Worm (Caenorhabditis elegans) whole organism, L1 larva: ENCODE results near the gene ncam-1.

Experiments used
- C16A3.4 ChIP-seq: fragments of 150-350 bp; optimal IDR thresholded peaks from 2 replicates; lab custom pipeline; 2014; ENCODE audit warnings: missing biosample characterization, missing genetic modification characterization
- F16B12.6 ChIP-seq: fragments of 150-350 bp; optimal IDR thresholded peaks from 2 replicates; lab custom pipeline; 2014; ENCODE audit warnings: missing biosample characterization, missing genetic modification characterization
- alr-1 ChIP-seq: fragments of 200-800 bp; sonication (Bioruptor generic); optimal IDR thresholded peaks from 2 replicates; lab custom pipeline; 2018; ENCODE audit warnings: borderline replicate concordance, mild to moderate bottlenecking, missing genetic modification characterization, missing compliant biosample characterization
- ceh-88 ChIP-seq: fragments of 200-800 bp; sonication (Bioruptor generic); IDR thresholded peaks from 2 replicates; pipeline ENCODE4 v1.3.6; 2022; ENCODE audit warnings: missing genetic modification characterization, missing compliant biosample characterization
- efl-1 ChIP-seq, 4 experiments: fragments of 150-350 bp; optimal IDR thresholded peaks in 3 of 4; peaks in 1 of 4; 1 replicate in 1 of 4; 2 replicates in 3 of 4; lab custom pipeline; 2014; ENCODE audit warnings: missing biosample characterization in 2 of 4, missing genetic modification characterization in 2 of 4, missing genetic modification reagents in 2 of 4
- efl-3 ChIP-seq: fragments of 200-800 bp; sonication (Bioruptor generic); optimal IDR thresholded peaks from 2 replicates; lab custom pipeline; 2018; ENCODE audit warnings: mild to moderate bottlenecking, missing genetic modification characterization, missing compliant biosample characterization
- egl-13 ChIP-seq: sonication (generic microtip); optimal IDR thresholded peaks from 2 replicates; lab custom pipeline; 2016; ENCODE audit warnings: missing genotype, missing genetic modification reagents, missing genetic modification characterization, missing compliant biosample characterization
- elt-3 ChIP-seq, 6 experiments: fragments of 150-350 bp in 1 of 6; sonication (generic microtip); optimal IDR thresholded peaks; 2 replicates each; lab custom pipeline; 2017 to 2018; ENCODE audit warnings: missing biosample characterization in 6 of 6, missing genetic modification characterization in 6 of 6, inconsistent platforms in 1 of 6
- fkh-10 ChIP-seq: sonication (generic microtip); optimal IDR thresholded peaks from 2 replicates; lab custom pipeline; 2017; ENCODE audit warnings: missing biosample characterization, missing genetic modification reagents, missing genetic modification characterization
- fkh-4 ChIP-seq: sonication (generic microtip); optimal IDR thresholded peaks from 2 replicates; lab custom pipeline; 2016; ENCODE audit warnings: missing compliant biosample characterization, missing genetic modification characterization, borderline replicate concordance
- fos-1 ChIP-seq: fragments of 150-350 bp; optimal IDR thresholded peaks from 2 replicates; lab custom pipeline; 2014; ENCODE audit warnings: missing biosample characterization, missing genetic modification characterization
- grh-1 ChIP-seq: fragments of 200-800 bp; sonication (Bioruptor generic); IDR thresholded peaks from 2 replicates; pipeline ENCODE4 v1.3.6; 2022; ENCODE audit warnings: missing genetic modification reagents, missing genetic modification characterization, missing compliant biosample characterization
- hlh-17 ChIP-seq: fragments of 200-800 bp; sonication (Bioruptor generic); optimal IDR thresholded peaks from 2 replicates; lab custom pipeline; 2018; ENCODE audit warnings: missing genetic modification characterization, mild to moderate bottlenecking, missing compliant biosample characterization, moderate library complexity, borderline replicate concordance
- hpl-2 ChIP-seq: fragments of 150-350 bp; optimal IDR thresholded peaks from 2 replicates; lab custom pipeline; 2014; ENCODE audit warnings: missing biosample characterization, missing genetic modification reagents, missing genetic modification characterization
- isw-1 ChIP-seq: fragments of 200-800 bp; sonication (Bioruptor generic); IDR thresholded peaks from 2 replicates; pipeline ENCODE4 v1.3.6; 2022; ENCODE audit warnings: missing genetic modification characterization, missing compliant biosample characterization
- jun-1 ChIP-seq: fragments of 150-350 bp; optimal IDR thresholded peaks from 2 replicates; lab custom pipeline; 2014; ENCODE audit warnings: missing biosample characterization, missing genetic modification reagents, missing genetic modification characterization
- lin-35 ChIP-seq, 2 experiments: fragments of 150-350 bp; optimal IDR thresholded peaks; 2 replicates each; lab custom pipeline; 2014; ENCODE audit warnings: missing biosample characterization in 2 of 2, missing genetic modification characterization in 2 of 2, missing genetic modification reagents in 2 of 2
- mep-1 ChIP-seq: fragments of 150-350 bp; optimal IDR thresholded peaks from 2 replicates; lab custom pipeline; 2014; ENCODE audit warnings: missing biosample characterization, missing genetic modification characterization
- nhr-11 ChIP-seq: fragments of 150-350 bp; optimal IDR thresholded peaks from 2 replicates; lab custom pipeline; 2014; ENCODE audit warnings: missing biosample characterization, missing genetic modification characterization
- nhr-28 ChIP-seq: fragments of 150-350 bp; optimal IDR thresholded peaks from 2 replicates; lab custom pipeline; 2014; ENCODE audit warnings: missing biosample characterization, missing genetic modification characterization
- nhr-71 ChIP-seq: sonication (generic microtip); optimal IDR thresholded peaks from 2 replicates; lab custom pipeline; 2016; ENCODE audit warnings: mild to moderate bottlenecking, missing genetic modification characterization, moderate library complexity, missing compliant biosample characterization
- nhr-76 ChIP-seq: sonication (generic microtip); optimal IDR thresholded peaks from 2 replicates; lab custom pipeline; 2017; ENCODE audit warnings: missing biosample characterization, missing genetic modification characterization
- nhr-77 ChIP-seq: fragments of 150-350 bp; optimal IDR thresholded peaks from 2 replicates; lab custom pipeline; 2014; ENCODE audit warnings: missing biosample characterization, missing genetic modification characterization
- nhr-84 ChIP-seq: sonication (generic microtip); optimal IDR thresholded peaks from 2 replicates; lab custom pipeline; 2017; ENCODE audit warnings: missing biosample characterization, missing genetic modification characterization
- sptf-1 ChIP-seq: fragments of 150-350 bp; optimal IDR thresholded peaks from 2 replicates; lab custom pipeline; 2014; ENCODE audit warnings: missing biosample characterization, missing genetic modification characterization
- unc-86 ChIP-seq: sonication (generic microtip); optimal IDR thresholded peaks from 2 replicates; lab custom pipeline; 2016; ENCODE audit warnings: missing genetic modification characterization, missing compliant biosample characterization
- vab-15 ChIP-seq: sonication (generic microtip); optimal IDR thresholded peaks from 2 replicates; lab custom pipeline; 2017; ENCODE audit warnings: missing genotype, mild to moderate bottlenecking, missing genetic modification characterization, missing compliant biosample characterization
- zag-1 ChIP-seq: fragments of 150-350 bp; optimal IDR thresholded peaks from 2 replicates; lab custom pipeline; 2014; ENCODE audit warnings: missing biosample characterization, missing genetic modification characterization
- zip-4 ChIP-seq: fragments of 200-800 bp; sonication (Bioruptor generic); optimal IDR thresholded peaks from 2 replicates; lab custom pipeline; 2018; ENCODE audit warnings: mild to moderate bottlenecking, missing genetic modification characterization, moderate library complexity, missing compliant biosample characterization
- ztf-11 ChIP-seq, 2 experiments: sonication (generic microtip); optimal IDR thresholded peaks; 2 replicates each; lab custom pipeline; 2016 to 2017; ENCODE audit warnings: missing genetic modification characterization in 2 of 2, missing biosample characterization in 1 of 2, missing compliant biosample characterization in 1 of 2
- ztf-4 ChIP-seq: fragments of 150-350 bp; optimal IDR thresholded peaks from 2 replicates; lab custom pipeline; 2014; ENCODE audit warnings: missing biosample characterization, missing genetic modification characterization

Gene ncam-1

ce11 chrX:729062-729461, 37.3 kb downstream of the ncam-1 start:
- TF ChIP-seq ztf-11 (tag; optimal IDR thresholded peaks at IDR 0.05; lab: Kevin White, UChicago): no peak
- TF ChIP-seq elt-3 (tag; optimal IDR thresholded peaks at IDR 0.05; lab: Kevin White, UChicago): peak in 1 of 6 experiments; percentile 40
- TF ChIP-seq nhr-11 (tag; lab: Kevin White, UChicago): no peak
- no peak for TF ChIP-seq fos-1
- TF ChIP-seq jun-1 (tag; lab: Kevin White, UChicago): no peak
- TF ChIP-seq vab-15: no peak
- TF ChIP-seq lin-35 (GFP tag; optimal IDR thresholded peaks at IDR 0.05; lab: Kevin White, UChicago): no peak
- no peak for TF ChIP-seq hlh-17
- no peak for TF ChIP-seq isw-1 (GFP tag; lab: Robert Waterston, UW)

- TF ChIP-seq lin-35 (GFP tag; optimal IDR thresholded peaks at IDR 0.05; lab: Kevin White, UChicago) (no peak), efl-1 (optimal IDR thresholded peaks at IDR 0.05; lab: Kevin White, UChicago) (no peak), efl-1 (GFP tag; optimal IDR thresholded peaks at IDR 0.05 in 1 of 2; lab: Kevin White, UChicago) (peak in 1 of 2 experiments; percentile 43), hpl-2 (no peak), fkh-10 (GFP tag; lab: Kevin White, UChicago) (no peak), sptf-1 (no peak), mep-1 (tag; lab: Kevin White, UChicago) (no peak)
These were observed 43.9 kb downstream of the ncam-1 start, which contains the start of gene npr-19 for ce11 chrX:735572-735971. npr-19 (minus strand) TSS chrX:735672.

- TF ChIP-seq egl-13 (tag; lab: Kevin White, UChicago) (no peak), unc-86 (tag; lab: Kevin White, UChicago) (peak; percentile 63), nhr-71 (tag; lab: Kevin White, UChicago) (peak; percentile 27), C16A3.4 (tag; lab: Kevin White, UChicago) (no peak), efl-3 (no peak)
These were observed 45.3 kb downstream of the ncam-1 start for ce11 chrX:736989-737388.

ce11 chrX:748319-748718, 56.6 kb downstream of the ncam-1 start:
- TF ChIP-seq vab-15: no peak
- TF ChIP-seq zip-4 (GFP tag; lab: Kevin White, UChicago): no peak
- TF ChIP-seq nhr-76 (tag; lab: Kevin White, UChicago): no peak
- no peak for TF ChIP-seq fkh-10 (GFP tag; lab: Kevin White, UChicago)
- no peak for TF ChIP-seq alr-1 (tag; lab: Kevin White, UChicago)
- no peak for TF ChIP-seq ztf-4
- TF ChIP-seq efl-3: no peak
- no peak for TF ChIP-seq nhr-77 (tag; lab: Kevin White, UChicago)
- no peak for TF ChIP-seq lin-35 (GFP tag; optimal IDR thresholded peaks at IDR 0.05; lab: Kevin White, UChicago)
- TF ChIP-seq zag-1 (tag; lab: Kevin White, UChicago): no peak
- no peak for TF ChIP-seq ceh-88
- no peak for TF ChIP-seq grh-1 (GFP tag; lab: Robert Waterston, UW)
- TF ChIP-seq efl-1 (optimal IDR thresholded peaks at IDR 0.05; lab: Kevin White, UChicago): no peak
- TF ChIP-seq efl-1 (GFP tag; optimal IDR thresholded peaks at IDR 0.05 in 1 of 2; lab: Kevin White, UChicago): no peak
- TF ChIP-seq F16B12.6 (tag; lab: Kevin White, UChicago): no peak
- no peak for TF ChIP-seq nhr-84 (tag; lab: Kevin White, UChicago)
- no peak for TF ChIP-seq fkh-4
- no peak for TF ChIP-seq nhr-71 (tag; lab: Kevin White, UChicago)
- no peak for TF ChIP-seq nhr-28
- TF ChIP-seq, all 84 proteins: peak for 0
